Fruit fly (Drosophila melanogaster): ENCODE data around the gene CG6650.

Gene CG6650

dm6 chr3L:14028485-14029384, 2.5 kb upstream of the CG6650 start, which contains the start of gene Ptip (continued):
- TF ChIP-seq emc (GFP tag; optimal IDR thresholded peaks at IDR 0.05) (no peak), Drgx (GFP tag; IDR thresholded peaks at IDR 0.05) (peak; percentile 38; the same call in 1 of the 2 replicates), D19B (GFP tag; optimal IDR thresholded peaks at IDR 0.05) (no peak), CG4360 (GFP tag; IDR thresholded peaks at IDR 0.05) (peak; percentile 36; the same call in 1 of the 2 replicates), CG14710 (tag; optimal IDR thresholded peaks at IDR 0.05) (peak; percentile 79), Doc3 (GFP tag; IDR thresholded peaks at IDR 0.05; ENCODE audit: partially characterized antibody) (peak; percentile 87), CG11695 (GFP tag; IDR thresholded peaks at IDR 0.05) (no peak; the same call in 2 of the 3 replicates), fd96Cb (tag; optimal IDR thresholded peaks at IDR 0.05) (no peak), CG6813 (GFP tag; optimal IDR thresholded peaks at IDR 0.05) (peak; percentile 54), GATAe (GFP tag; conservative IDR thresholded peaks at IDR 0.05) (peak; percentile 43; the same call in 1 of the 2 replicates), org-1 (GFP tag; optimal IDR thresholded peaks at IDR 0.05) (no peak), sob (GFP tag; IDR thresholded peaks at IDR 0.05) (peak; percentile 31; the same call in 1 of the 2 replicates), lov (optimal IDR thresholded peaks at IDR 0.05) (no peak), lov (GFP tag; IDR thresholded peaks at IDR 0.05) (peak; percentile 63; the same call in 1 of the 3 replicates), CG6689 (GFP tag; IDR thresholded peaks at IDR 0.05) (no peak), Stat92E (GFP tag; optimal IDR thresholded peaks at IDR 0.05) (no peak), slp2 (GFP tag; optimal IDR thresholded peaks at IDR 0.05) (no peak), wor (GFP tag; IDR thresholded peaks at IDR 0.05) (no peak), ham (GFP tag; IDR thresholded peaks at IDR 0.05) (no peak), CG13775 (GFP tag; optimal IDR thresholded peaks at IDR 0.05) (no peak), CG12219 (GFP tag; optimal IDR thresholded peaks at IDR 0.05) (peak; percentile 49), tna (GFP tag; IDR thresholded peaks at IDR 0.05; ENCODE audit: partially characterized antibody) (peak; percentile 89), CG4730 (GFP tag; IDR thresholded peaks at IDR 0.05) (no peak; the same call in 1 of the 2 replicates), Chrac-16 (GFP tag; optimal IDR thresholded peaks at IDR 0.05) (no peak), ATbp (GFP tag; optimal IDR thresholded peaks at IDR 0.05) (no peak), dmrt99B (tag; optimal IDR thresholded peaks at IDR 0.05) (no peak), trem (tag; optimal IDR thresholded peaks at IDR 0.05) (peak; percentile 55)

- TF ChIP-seq trem (tag; optimal IDR thresholded peaks at IDR 0.05) (no peak), Hsf (GFP tag; optimal IDR thresholded peaks at IDR 0.05) (no peak), CG7963 (GFP tag; IDR thresholded peaks at IDR 0.05; ENCODE audit: partially characterized antibody) (no peak), CG6791 (GFP tag; IDR thresholded peaks at IDR 0.05; ENCODE audit: partially characterized antibody) (no peak), Opbp (GFP tag; IDR thresholded peaks at IDR 0.05; ENCODE audit: partially characterized antibody) (no peak), CG14710 (tag; optimal IDR thresholded peaks at IDR 0.05) (no peak), corto (GFP tag; optimal IDR thresholded peaks at IDR 0.05) (no peak), tup (GFP tag; optimal IDR thresholded peaks at IDR 0.05) (no peak), schlank (tag; optimal IDR thresholded peaks at IDR 0.05) (no peak), dati (GFP tag; IDR thresholded peaks at IDR 0.05) (no peak)
Measured at dm6 chr3L:14034476-14034875, 3.2 kb downstream of the CG6650 start, which contains the start of gene CG6661. Gene CG6661 (plus strand): TSS chr3L:14034776.

- TF ChIP-seq p53 (GFP tag; optimal IDR thresholded peaks at IDR 0.05) (no peak), Sin3A (optimal IDR thresholded peaks at IDR 0.05) (peak; percentile 43), Aef1 (GFP tag; IDR thresholded peaks at IDR 0.05) (no peak), Oaz (GFP tag; IDR thresholded peaks at IDR 0.05) (no peak), lola (GFP tag; optimal IDR thresholded peaks at IDR 0.05) (no peak), Dfd (GFP tag; optimal IDR thresholded peaks at IDR 0.05) (no peak), ash1 (GFP tag; optimal IDR thresholded peaks at IDR 0.05) (no peak), CG11247 (GFP tag; IDR thresholded peaks at IDR 0.05) (no peak), Nf-YB (GFP tag; optimal IDR thresholded peaks at IDR 0.05) (peak; percentile 29), sc (optimal IDR thresholded peaks at IDR 0.05) (no peak), sc (GFP tag; optimal IDR thresholded peaks at IDR 0.05) (no peak), Hmx (GFP tag; optimal IDR thresholded peaks at IDR 0.05) (no peak), pnt (GFP tag; optimal IDR thresholded peaks at IDR 0.05) (no peak), CG4730 (GFP tag; IDR thresholded peaks at IDR 0.05) (no peak)
Measured at dm6 chr3L:14036867-14037313, 5.6 kb downstream of the CG6650 start, which contains the start of gene Hsp110. Gene Hsp110 (plus strand): TSS chr3L:14037019.

Data from whole organism, embryonic.